Fruit fly (Drosophila melanogaster) whole organism, prepupa: Measurements from ENCODE around the gene CG17931.
A peak's percentile ranks its signal among the peaks of the same experiment; 100 is the strongest.

Experiments
- CG10669 ChIP-seq: fragments of 200-800 bp; sonication (Bioruptor generic); optimal IDR thresholded peaks from 3 replicates; lab custom pipeline; 2018; ENCODE audit warnings: missing biosample characterization, mild to moderate bottlenecking, missing genetic modification characterization, moderate library complexity
- CG11902 ChIP-seq: fragments of 200-800 bp; sonication (Bioruptor generic); optimal IDR thresholded peaks from 3 replicates; lab custom pipeline; 2016; ENCODE audit warnings: missing biosample characterization, missing genetic modification characterization
- CG3919 ChIP-seq: fragments of 200-800 bp; sonication (Bioruptor generic); optimal IDR thresholded peaks from 3 replicates; lab custom pipeline; 2016; ENCODE audit warnings: missing biosample characterization, missing genetic modification characterization
- CG9139 ChIP-seq: fragments of 200-800 bp; sonication (Bioruptor generic); optimal IDR thresholded peaks from 3 replicates; lab custom pipeline; 2017; ENCODE audit warnings: missing biosample characterization, mild to moderate bottlenecking, missing genetic modification characterization
- Gug ChIP-seq: fragments of 200-800 bp; sonication (Bioruptor generic); IDR thresholded peaks from 2 replicates; pipeline ENCODE4 v1.3.6; 2022; ENCODE audit warnings: missing biosample characterization, missing genetic modification characterization
- Smox ChIP-seq: fragments of 200-800 bp; sonication (Bioruptor generic); optimal IDR thresholded peaks from 3 replicates; lab custom pipeline; 2016; ENCODE audit warnings: missing biosample characterization, missing genetic modification characterization
- cyc ChIP-seq: fragments of 200-800 bp; sonication (Bioruptor generic); optimal IDR thresholded peaks from 3 replicates; lab custom pipeline; 2016; ENCODE audit warnings: missing biosample characterization, missing genetic modification characterization
- topi ChIP-seq: fragments of 200-800 bp; sonication (Bioruptor generic); optimal IDR thresholded peaks from 3 replicates; lab custom pipeline; 2016; ENCODE audit warnings: missing biosample characterization, missing genetic modification characterization

DNA sequence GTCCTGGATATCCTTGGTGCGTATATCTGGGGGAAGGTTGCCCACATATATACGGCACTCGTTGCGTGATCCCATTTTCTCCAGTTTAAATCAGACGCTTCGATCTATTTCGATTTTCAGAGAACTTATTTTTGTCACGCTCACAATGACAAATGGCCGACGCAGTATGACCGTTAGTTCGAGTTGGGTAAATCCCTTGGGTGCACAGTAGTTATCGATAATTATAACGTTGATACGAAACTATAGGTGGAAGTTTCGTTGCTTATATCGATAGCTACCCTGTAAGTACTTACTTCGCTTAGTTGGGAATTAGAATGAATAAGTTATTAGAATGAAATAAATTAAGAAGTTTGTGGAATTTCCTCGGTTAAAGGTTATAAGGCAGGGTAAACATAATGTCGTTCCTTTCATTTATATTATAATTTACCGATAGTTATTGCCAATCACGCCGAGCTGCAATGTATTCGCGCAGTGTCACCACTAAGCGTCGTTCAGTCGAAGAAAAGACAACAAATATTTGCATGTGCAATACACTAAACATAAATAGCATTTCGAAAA, 17.4 kb downstream of the CG17931 start, which contains the start of the genes SF2 and pad:
- TF ChIP-seq topi (GFP tag; lab: Kevin White, UChicago) (peak; percentile 73), CG10669 (GFP tag; lab: Kevin White, UChicago) (peak; percentile 56), Smox (GFP tag; lab: Kevin White, UChicago) (no peak), Gug (GFP tag; lab: Robert Waterston, UW) (peak; percentile 23; the same call in 1 of the 2 replicates), CG11902 (GFP tag; lab: Kevin White, UChicago) (peak; percentile 69), CG3919 (GFP tag; lab: Kevin White, UChicago) (peak; percentile 76), CG9139 (GFP tag; lab: Kevin White, UChicago) (peak; percentile 33), cyc (GFP tag; lab: Kevin White, UChicago) (peak; percentile 78)
